Worm (Caenorhabditis elegans): ENCODE measurements around the gene C18H2.5.

The C18H2.5 gene

ce11 chrIII:7710066-7710465, 15.9 kb upstream of the C18H2.5 start (continued):
- TF ChIP-seq let-607 (tag; optimal IDR thresholded peaks at IDR 0.05) (peak; percentile 19 to 34), madf-6 (GFP tag; IDR thresholded peaks at IDR 0.05) (no peak; the same call in 1 of the 2 replicates), lin-54 (GFP tag; optimal IDR thresholded peaks at IDR 0.05) (peak; percentile 9), tbx-9 (tag; optimal IDR thresholded peaks at IDR 0.05; ENCODE audit: borderline replicate concordance) (no peak), B0261.1 (tag; optimal IDR thresholded peaks at IDR 0.05) (no peak), nhr-90 (tag; optimal IDR thresholded peaks at IDR 0.05) (no peak), Y53F4B.3 (GFP tag; IDR thresholded peaks at IDR 0.05) (no peak), ztf-22 (GFP tag; optimal IDR thresholded peaks at IDR 0.05) (no peak), lin-35 (GFP tag; optimal IDR thresholded peaks at IDR 0.05) (peak in 1 of 3 experiments; percentile 76), chd-7 (tag; optimal IDR thresholded peaks at IDR 0.05) (peak; percentile 47), nhr-27 (tag; optimal IDR thresholded peaks at IDR 0.05) (no peak), ztf-18 (tag; optimal IDR thresholded peaks at IDR 0.05) (peak; percentile 85), die-1 (tag; optimal IDR thresholded peaks at IDR 0.05) (no peak), rcor-1 (GFP tag; IDR thresholded peaks at IDR 0.05) (0 out of 2 replicates have a peak, but pooled peaks have one; percentile 26), mel-28 (tag; optimal IDR thresholded peaks at IDR 0.05; ENCODE audit: borderline replicate concordance) (no peak), mxl-1 (tag; optimal IDR thresholded peaks at IDR 0.05) (no peak), ZK185.1 (tag; optimal IDR thresholded peaks at IDR 0.05; ENCODE audit: poor library complexity, severe bottlenecking) (peak; percentile 28), pha-4 (tag; optimal IDR thresholded peaks at IDR 0.05) (no peak), atf-7 (tag; optimal IDR thresholded peaks at IDR 0.05) (peak; percentile 28), D2030.7 (GFP tag; IDR thresholded peaks at IDR 0.05) (peak; percentile 23; the same call in 1 of the 2 replicates), dpff-1 (tag; optimal IDR thresholded peaks at IDR 0.05) (no peak), ccch-3 (GFP tag; optimal IDR thresholded peaks at IDR 0.05) (no peak), nhr-120 (GFP tag; IDR thresholded peaks at IDR 0.05) (no peak), sptf-2 (GFP tag; optimal IDR thresholded peaks at IDR 0.05) (no peak), lag-1 (GFP tag; IDR thresholded peaks at IDR 0.05) (no peak), cebp-1 (GFP tag; IDR thresholded peaks at IDR 0.05) (no peak), cebp-1 (tag; optimal IDR thresholded peaks at IDR 0.05) (peak; percentile 76), K12H6.12 (tag; optimal IDR thresholded peaks at IDR 0.05) (peak; percentile 74), snpc-1.3 (tag; optimal IDR thresholded peaks at IDR 0.05; ENCODE audit: insufficient read depth) (no peak), tlf-1 (GFP tag; optimal IDR thresholded peaks at IDR 0.05) (peak; percentile 13), attf-5 (GFP tag; optimal IDR thresholded peaks at IDR 0.05) (peak; percentile 94), egrh-3 (GFP tag; IDR thresholded peaks at IDR 0.05) (no peak), aptf-3 (GFP tag; IDR thresholded peaks at IDR 0.05) (no peak), mcd-1 (GFP tag; IDR thresholded peaks at IDR 0.05) (peak; percentile 81), him-1 (tag; optimal IDR thresholded peaks at IDR 0.05) (no peak), F33H1.4 (GFP tag; IDR thresholded peaks at IDR 0.05) (peak; percentile 25; the same call in 1 of the 2 replicates), ztf-25 (GFP tag; IDR thresholded peaks at IDR 0.05) (no peak), F39B2.1 (GFP tag; IDR thresholded peaks at IDR 0.05) (no peak), hlh-26 (GFP tag; conservative IDR thresholded peaks at IDR 0.05) (no peak), snpc-4 (GFP tag; optimal IDR thresholded peaks at IDR 0.05) (no peak), snpc-4 (tag; optimal IDR thresholded peaks at IDR 0.05) (peak in 3 of 4 experiments; percentile 35 to 52 (median 40)), ztf-3 (GFP tag; optimal IDR thresholded peaks at IDR 0.05) (no peak), ztf-6 (GFP tag; IDR thresholded peaks at IDR 0.05) (no peak), Y53G8AR.9 (GFP tag; conservative IDR thresholded peaks at IDR 0.05) (no peak; the same call in 1 of the 2 replicates), egl-44 (GFP tag; IDR thresholded peaks at IDR 0.05) (0 out of 2 replicates have a peak, but pooled peaks have one; percentile 56), F52B5.7 (tag; optimal IDR thresholded peaks at IDR 0.05) (no peak), lsl-1 (GFP tag; optimal IDR thresholded peaks at IDR 0.05) (no peak), repo-1 (tag; optimal IDR thresholded peaks at IDR 0.05) (no peak), bed-2 (GFP tag; IDR thresholded peaks at IDR 0.05) (no peak)
